Fruit fly (Drosophila melanogaster) whole organism, wandering third instar larva: Measurements from ENCODE around the gene Hira.

Experiments used
- Abd-B ChIP-seq: fragments of >200 bp; optimal IDR thresholded peaks from 2 replicates; lab custom pipeline; 2017; ENCODE audit warnings: missing biosample characterization, missing genetic modification characterization
- CG32264 ChIP-seq: fragments of 200-800 bp; sonication (Bioruptor generic); optimal IDR thresholded peaks from 2 replicates; lab custom pipeline; 2016; ENCODE audit warnings: missing biosample characterization, missing genetic modification characterization
- CG9705 ChIP-seq: fragments of 200-800 bp; sonication (Bioruptor generic); optimal IDR thresholded peaks from 2 replicates; lab custom pipeline; 2018; ENCODE audit warnings: missing biosample characterization, mild to moderate bottlenecking, missing genetic modification characterization
- CrebA ChIP-seq: fragments of 200-800 bp; sonication (Bioruptor generic); optimal IDR thresholded peaks from 2 replicates; lab custom pipeline; 2016; ENCODE audit warnings: missing biosample characterization, mild to moderate bottlenecking, missing genetic modification characterization, borderline replicate concordance
- Dfd ChIP-seq: fragments of >200 bp; optimal IDR thresholded peaks from 2 replicates; lab custom pipeline; 2017; ENCODE audit warnings: missing biosample characterization, missing genetic modification characterization
- Dif ChIP-seq: fragments of 200-275, 200-300 bp; sonication (Bioruptor generic); optimal IDR thresholded peaks from 2 replicates; lab custom pipeline; 2018; ENCODE audit warnings: missing biosample characterization, missing genetic modification characterization; ENCODE audit not compliant: partially characterized antibody
- GATAd ChIP-seq: sonication (Bioruptor generic); optimal IDR thresholded peaks from 2 replicates; lab custom pipeline; 2016; ENCODE audit warnings: missing biosample characterization, missing genetic modification characterization
- HLH106 ChIP-seq: fragments of 200-800 bp; optimal IDR thresholded peaks from 3 replicates; lab custom pipeline; 2019; ENCODE audit warnings: missing biosample characterization, mild to moderate bottlenecking, missing genetic modification characterization, moderate library complexity
- Hnf4 ChIP-seq: fragments of 200-800 bp; sonication (Bioruptor generic); optimal IDR thresholded peaks from 2 replicates; lab custom pipeline; 2016; ENCODE audit warnings: missing biosample characterization, mild to moderate bottlenecking, missing genetic modification characterization
- Hr78 ChIP-seq: fragments of >200 bp; optimal IDR thresholded peaks from 2 replicates; lab custom pipeline; 2017; ENCODE audit warnings: missing biosample characterization, missing genetic modification characterization
- Hr83 ChIP-seq: fragments of 200-300 bp; sonication (Bioruptor generic); optimal IDR thresholded peaks from 2 replicates; lab custom pipeline; 2016; ENCODE audit warnings: missing biosample characterization, mild to moderate bottlenecking, missing genetic modification characterization, moderate library complexity; ENCODE audit not compliant: poor library complexity, severe bottlenecking
- Jra ChIP-seq: sonication (Bioruptor generic); optimal IDR thresholded peaks from 2 replicates; lab custom pipeline; 2016; ENCODE audit warnings: missing biosample characterization, missing genetic modification characterization
- Mio ChIP-seq: sonication (Bioruptor generic); optimal IDR thresholded peaks from 2 replicates; lab custom pipeline; 2016; ENCODE audit warnings: missing biosample characterization, missing genetic modification characterization
- Myc ChIP-seq: fragments of >200 bp; optimal IDR thresholded peaks from 2 replicates; lab custom pipeline; 2017
- N ChIP-seq: fragments of >200 bp; optimal IDR thresholded peaks from 2 replicates; lab custom pipeline; 2018; ENCODE audit warnings: missing biosample characterization, missing external identifiers, missing genetic modification characterization
- OdsH ChIP-seq: fragments of 200-800 bp; sonication (Bioruptor generic); optimal IDR thresholded peaks from 2 replicates; lab custom pipeline; 2016; ENCODE audit warnings: missing biosample characterization, mild to moderate bottlenecking, missing genetic modification characterization
- Rel ChIP-seq, 2 experiments: fragments of 200-800 bp; sonication (Bioruptor generic) in 1 of 2; optimal IDR thresholded peaks; 2 replicates in 1 of 2; 3 replicates in 1 of 2; lab custom pipeline; 2016 to 2019; ENCODE audit warnings: mild to moderate bottlenecking in 2 of 2, missing biosample characterization in 2 of 2, missing genetic modification characterization in 2 of 2, moderate library complexity in 1 of 2
- Sp1 ChIP-seq: fragments of 200-800 bp; sonication (Bioruptor generic); optimal IDR thresholded peaks from 3 replicates; lab custom pipeline; 2019; ENCODE audit warnings: missing biosample characterization, mild to moderate bottlenecking, missing genetic modification characterization, moderate library complexity
- Vsx2 ChIP-seq: fragments of 200-300, 225-300 bp; sonication (Bioruptor generic); optimal IDR thresholded peaks from 2 replicates; lab custom pipeline; 2018; ENCODE audit warnings: missing biosample characterization, missing genetic modification characterization; ENCODE audit not compliant: partially characterized antibody
- br ChIP-seq: fragments of 200-800 bp; sonication (Bioruptor generic); optimal IDR thresholded peaks from 2 replicates; lab custom pipeline; 2016; ENCODE audit warnings: missing biosample characterization, missing genetic modification characterization
- brk ChIP-seq: fragments of 200-800 bp; sonication (Bioruptor generic); optimal IDR thresholded peaks from 2 replicates; lab custom pipeline; 2016; ENCODE audit warnings: missing biosample characterization, mild to moderate bottlenecking, missing genetic modification characterization
- dl ChIP-seq, 2 experiments: fragments of 175-275, 200-275 bp in 1 of 2; fragments of 200-275 bp in 1 of 2; sonication (Bioruptor generic); optimal IDR thresholded peaks; lab custom pipeline; 2018; ENCODE audit warnings: mild to moderate bottlenecking in 2 of 2, missing biosample characterization in 2 of 2, missing genetic modification characterization in 2 of 2, moderate library complexity in 2 of 2; ENCODE audit not compliant: partially characterized antibody in 2 of 2, insufficient read depth in 1 of 2
- dmrt93B ChIP-seq: fragments of 200-800 bp; sonication (Bioruptor generic); optimal IDR thresholded peaks from 2 replicates; lab custom pipeline; 2018; ENCODE audit warnings: missing biosample characterization, mild to moderate bottlenecking, missing genetic modification characterization
- dsf ChIP-seq: sonication (Bioruptor generic); optimal IDR thresholded peaks from 2 replicates; lab custom pipeline; 2016; ENCODE audit warnings: missing biosample characterization, missing genetic modification characterization, borderline replicate concordance
- ey ChIP-seq: fragments of 200-800 bp; sonication (Bioruptor generic); optimal IDR thresholded peaks from 2 replicates; lab custom pipeline; 2016; ENCODE audit warnings: missing biosample characterization, missing genetic modification characterization
- foxo ChIP-seq, 2 experiments: fragments of 200-800 bp; sonication (Bioruptor generic); optimal IDR thresholded peaks; 2 replicates in 1 of 2; 3 replicates in 1 of 2; lab custom pipeline; 2016 to 2017; ENCODE audit warnings: missing biosample characterization in 2 of 2, missing genetic modification characterization in 2 of 2
- fru ChIP-seq: fragments of 200-800 bp; sonication (Bioruptor generic); optimal IDR thresholded peaks from 3 replicates; lab custom pipeline; 2016; ENCODE audit warnings: missing biosample characterization, mild to moderate bottlenecking, missing genetic modification characterization
- h ChIP-seq: fragments of 200-800 bp; sonication (Bioruptor generic); optimal IDR thresholded peaks from 3 replicates; lab custom pipeline; 2016; ENCODE audit warnings: missing biosample characterization, mild to moderate bottlenecking, missing genetic modification characterization
- jim ChIP-seq: fragments of 175-275, 200-325 bp; sonication (Bioruptor generic); optimal IDR thresholded peaks from 2 replicates; lab custom pipeline; 2016; ENCODE audit warnings: missing biosample characterization, mild to moderate bottlenecking, missing genetic modification characterization
- lola ChIP-seq: fragments of >200 bp; optimal IDR thresholded peaks from 2 replicates; lab custom pipeline; 2017; ENCODE audit warnings: missing biosample characterization, missing genetic modification characterization
- pan ChIP-seq: fragments of >200 bp; optimal IDR thresholded peaks from 2 replicates; lab custom pipeline; 2017
- psq ChIP-seq: fragments of 200-800 bp; sonication (Bioruptor generic); optimal IDR thresholded peaks from 3 replicates; lab custom pipeline; 2017; ENCODE audit warnings: missing biosample characterization, mild to moderate bottlenecking, missing genetic modification characterization, moderate library complexity
- rgr ChIP-seq: fragments of 200-800 bp; sonication (Bioruptor generic); optimal IDR thresholded peaks from 3 replicates; lab custom pipeline; 2016; ENCODE audit warnings: missing biosample characterization, mild to moderate bottlenecking, missing genetic modification characterization
- sage ChIP-seq: fragments of 200-800 bp; sonication (Bioruptor generic); optimal IDR thresholded peaks from 2 replicates; lab custom pipeline; 2016; ENCODE audit warnings: missing biosample characterization, mild to moderate bottlenecking, missing genetic modification characterization
- sv ChIP-seq: fragments of 200-800 bp; sonication (Bioruptor generic); optimal IDR thresholded peaks from 3 replicates; lab custom pipeline; 2016; ENCODE audit warnings: missing biosample characterization, missing genetic modification characterization
- tai ChIP-seq: sonication (Bioruptor generic); optimal IDR thresholded peaks from 2 replicates; lab custom pipeline; 2016; ENCODE audit warnings: missing biosample characterization, missing genetic modification characterization
- usp ChIP-seq: fragments of >200 bp; optimal IDR thresholded peaks from 2 replicates; lab custom pipeline; 2017; ENCODE audit warnings: missing biosample characterization, missing genetic modification characterization
- woc ChIP-seq: sonication (Bioruptor generic); optimal IDR thresholded peaks from 2 replicates; lab custom pipeline; 2016; ENCODE audit warnings: missing biosample characterization, mild to moderate bottlenecking, missing genetic modification characterization

Gene Hira

DNA sequence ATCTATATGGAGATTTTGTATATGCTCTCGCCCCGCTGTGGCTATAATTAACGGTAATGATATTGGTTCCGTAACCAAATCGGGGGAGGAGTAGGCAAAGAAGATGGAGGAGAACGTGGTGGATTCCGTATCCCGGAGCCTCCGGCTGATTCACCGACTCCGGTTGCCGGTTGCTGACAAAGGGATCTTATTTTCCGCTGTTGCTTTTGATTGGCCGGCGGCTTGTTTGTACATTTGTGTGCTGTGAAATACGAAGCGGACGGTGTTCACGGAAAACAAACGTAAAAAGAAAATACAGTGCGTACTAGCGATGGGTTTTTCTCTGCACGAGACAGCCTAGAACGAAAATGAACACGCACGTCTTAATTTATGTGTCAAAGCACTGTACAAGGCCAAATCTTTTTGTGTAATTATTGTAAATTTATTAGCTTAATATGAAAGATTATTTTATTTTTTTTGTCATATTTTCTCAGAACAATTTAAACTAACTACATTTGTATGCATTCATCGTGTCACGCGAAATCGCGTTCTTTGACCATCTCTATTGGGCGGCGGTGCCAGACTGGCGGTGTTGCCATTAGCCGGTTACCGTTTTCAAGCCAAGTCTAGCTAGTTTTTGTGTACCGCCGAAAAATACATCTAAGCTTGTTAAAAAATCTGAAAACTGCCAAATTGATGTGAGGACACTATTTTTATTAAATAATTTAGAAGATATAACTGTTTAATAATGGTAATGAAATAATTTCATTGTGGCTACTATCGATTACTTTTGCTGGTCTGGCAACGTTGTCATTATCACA, 12.4 kb downstream of the Hira start, which contains the start of the genes Pdp and Rab39:
Gene Pdp (minus strand): TSS at position 521 of the 800 bp plus-strand sequence.
Gene Rab39 (plus strand): TSS at position 793 of the 800 bp plus-strand sequence.
- TF ChIP-seq lola (GFP tag; lab: Kevin White, UChicago) = no peak
- peak; percentile 46 for TF ChIP-seq sage (GFP tag; lab: Kevin White, UChicago)
- no peak for TF ChIP-seq Mio (GFP tag; lab: Kevin White, UChicago)
- TF ChIP-seq Vsx2 (GFP tag; lab: Kevin White, UChicago) = no peak
- TF ChIP-seq Dfd (GFP tag; lab: Kevin White, UChicago) = no peak
- TF ChIP-seq psq = peak; percentile 60
- TF ChIP-seq h (GFP tag; lab: Kevin White, UChicago) = peak; percentile 76
- no peak for TF ChIP-seq tai (GFP tag; lab: Kevin White, UChicago)
- peak; percentile 10 for TF ChIP-seq GATAd (GFP tag; lab: Kevin White, UChicago)
- TF ChIP-seq pan = no peak
- TF ChIP-seq HLH106 (tag; lab: Kevin White, UChicago) = peak; percentile 85
- TF ChIP-seq Hr83 (GFP tag; lab: Kevin White, UChicago) = peak; percentile 28
- peak; percentile 77 for TF ChIP-seq dmrt93B (GFP tag; lab: Kevin White, UChicago)
- peak in 1 of 2 experiments; percentile 81 for TF ChIP-seq foxo (GFP tag; optimal IDR thresholded peaks at IDR 0.05; lab: Kevin White, UChicago)
- no peak for TF ChIP-seq Abd-B (GFP tag; lab: Kevin White, UChicago)
- TF ChIP-seq woc (GFP tag; lab: Kevin White, UChicago) = peak; percentile 84
- peak; percentile 62 for TF ChIP-seq ey (GFP tag; lab: Kevin White, UChicago)
- TF ChIP-seq dl (GFP tag; optimal IDR thresholded peaks at IDR 0.05; lab: Kevin White, UChicago; ENCODE audit: insufficient read depth in 1 of 2, partially characterized antibody in 2 of 2) = no peak
- TF ChIP-seq Jra = peak; percentile 56
- TF ChIP-seq OdsH (GFP tag; lab: Kevin White, UChicago) = peak; percentile 65
- TF ChIP-seq rgr = peak; percentile 76
- TF ChIP-seq Rel (GFP tag; optimal IDR thresholded peaks at IDR 0.05; lab: Kevin White, UChicago) = no peak
- TF ChIP-seq Rel (tag; optimal IDR thresholded peaks at IDR 0.05; lab: Kevin White, UChicago) = peak; percentile 44
- TF ChIP-seq Dif (GFP tag; lab: Kevin White, UChicago) = no peak
- TF ChIP-seq CG32264 (GFP tag; lab: Kevin White, UChicago) = no peak
- TF ChIP-seq jim (GFP tag; lab: Kevin White, UChicago) = no peak
- TF ChIP-seq sv = peak; percentile 67
- no peak for TF ChIP-seq usp
- TF ChIP-seq brk = no peak
- TF ChIP-seq CG9705 = peak; percentile 71
- TF ChIP-seq Sp1 (GFP tag; lab: Kevin White, UChicago) = peak; percentile 72
- TF ChIP-seq Myc (lab: Kevin White, UChicago) = peak; percentile 82
- TF ChIP-seq CrebA (GFP tag; lab: Kevin White, UChicago) = no peak
- peak; percentile 74 for TF ChIP-seq fru (GFP tag; lab: Kevin White, UChicago)
- TF ChIP-seq Hr78 = no peak
- TF ChIP-seq Hnf4 = no peak
- TF ChIP-seq dsf (GFP tag; lab: Kevin White, UChicago) = peak; percentile 31
- no peak for TF ChIP-seq N (GFP tag; lab: Kevin White, UChicago)
- TF ChIP-seq br (GFP tag; lab: Kevin White, UChicago) = peak; percentile 69
- TF ChIP-seq, all 38 proteins: peak for 21

dm6 chrX:7735262-7735661, 13.3 kb downstream of the Hira start:
- TF ChIP-seq h (GFP tag; lab: Kevin White, UChicago) (no peak), usp (no peak), foxo (GFP tag; optimal IDR thresholded peaks at IDR 0.05; lab: Kevin White, UChicago) (no peak), dsf (GFP tag; lab: Kevin White, UChicago) (no peak), Mio (GFP tag; lab: Kevin White, UChicago) (no peak), Rel (GFP tag; optimal IDR thresholded peaks at IDR 0.05; lab: Kevin White, UChicago) (no peak), Rel (tag; optimal IDR thresholded peaks at IDR 0.05; lab: Kevin White, UChicago) (no peak), brk (no peak), woc (GFP tag; lab: Kevin White, UChicago) (no peak), Hr78 (no peak), dl (GFP tag; optimal IDR thresholded peaks at IDR 0.05; lab: Kevin White, UChicago; ENCODE audit: insufficient read depth in 1 of 2, partially characterized antibody in 2 of 2) (no peak), tai (GFP tag; lab: Kevin White, UChicago) (no peak), dmrt93B (GFP tag; lab: Kevin White, UChicago) (no peak), sage (GFP tag; lab: Kevin White, UChicago) (no peak), GATAd (GFP tag; lab: Kevin White, UChicago) (no peak), Sp1 (GFP tag; lab: Kevin White, UChicago) (no peak)
